Fruit fly (Drosophila melanogaster): Measurements from ENCODE around the gene Sap-r.

Gene Sap-r

DNA sequence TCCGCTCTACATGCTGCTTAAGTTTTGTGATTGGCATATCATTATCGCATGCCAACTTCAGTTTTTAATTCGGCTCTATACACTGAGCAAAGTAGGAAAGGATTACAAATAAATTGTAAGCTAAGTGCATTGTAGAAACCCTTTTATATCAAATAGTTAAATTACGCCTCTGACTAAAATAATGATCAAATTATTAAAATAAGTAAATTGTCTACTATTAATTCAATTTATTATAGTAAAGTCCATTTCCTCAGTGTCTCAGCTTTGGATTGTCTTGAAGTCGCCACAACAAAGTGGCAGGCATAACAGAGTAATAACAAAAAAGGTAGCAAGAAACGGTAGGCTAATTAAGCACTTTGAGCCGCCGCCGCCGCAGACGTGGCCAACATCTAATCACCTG is 26.4 kb downstream of the Sap-r start (continued):
- TF ChIP-seq CG4617 (GFP tag; optimal IDR thresholded peaks at IDR 0.05; ENCODE audit: borderline replicate concordance) (no peak), tgo (GFP tag; IDR thresholded peaks at IDR 0.05) (peak; percentile 36; the same call in 1 of the 3 replicates), CG8388 (GFP tag; optimal IDR thresholded peaks at IDR 0.05) (no peak), CG43689 (GFP tag; IDR thresholded peaks at IDR 0.05) (no peak), CG14014 (GFP tag; IDR thresholded peaks at IDR 0.05) (peak; percentile 30; the same call in 1 of the 2 replicates), CG2712 (tag; optimal IDR thresholded peaks at IDR 0.05) (peak; percentile 9), YL-1 (GFP tag; optimal IDR thresholded peaks at IDR 0.05) (no peak), Pdp1 (GFP tag; optimal IDR thresholded peaks at IDR 0.05) (no peak), CG3995 (GFP tag; optimal IDR thresholded peaks at IDR 0.05) (no peak), phol (tag; optimal IDR thresholded peaks at IDR 0.05) (no peak), gem (tag; optimal IDR thresholded peaks at IDR 0.05) (peak; percentile 46), CG11504 (tag; optimal IDR thresholded peaks at IDR 0.05) (peak; percentile 20), lab (GFP tag; optimal IDR thresholded peaks at IDR 0.05) (peak; percentile 16), odd (GFP tag; optimal IDR thresholded peaks at IDR 0.05) (no peak), Med (GFP tag) (peak; percentile 35), CG1603 (tag; optimal IDR thresholded peaks at IDR 0.05) (peak; percentile 6), ac (GFP tag; optimal IDR thresholded peaks at IDR 0.05) (no peak), eyg (GFP tag; optimal IDR thresholded peaks at IDR 0.05) (no peak), CG12391 (tag; optimal IDR thresholded peaks at IDR 0.05) (peak; percentile 34), Fer3 (tag; optimal IDR thresholded peaks at IDR 0.05) (no peak), CG3847 (GFP tag; IDR thresholded peaks at IDR 0.05) (no peak), Aef1 (GFP tag; IDR thresholded peaks at IDR 0.05) (0 out of 3 replicates have a peak, but pooled peaks have one; percentile 10), btn (GFP tag; optimal IDR thresholded peaks at IDR 0.05) (no peak), chm (GFP tag; IDR thresholded peaks at IDR 0.05) (0 out of 2 replicates have a peak, but pooled peaks have one; percentile 33), CG3065 (GFP tag; optimal IDR thresholded peaks at IDR 0.05) (no peak), CG2120 (GFP tag; optimal IDR thresholded peaks at IDR 0.05) (peak; percentile 22), CG3838 (GFP tag; optimal IDR thresholded peaks at IDR 0.05) (no peak), gsb (GFP tag; IDR thresholded peaks at IDR 0.05) (no peak), CG17186 (GFP tag; optimal IDR thresholded peaks at IDR 0.05) (no peak), sob (GFP tag; IDR thresholded peaks at IDR 0.05) (peak; percentile 35; the same call in 1 of the 2 replicates), CG10366 (GFP tag; IDR thresholded peaks at IDR 0.05) (peak; percentile 15; the same call in 1 of the 2 replicates), gsb-n (tag; optimal IDR thresholded peaks at IDR 0.05) (no peak), pum (GFP tag; optimal IDR thresholded peaks at IDR 0.05) (no peak), D (optimal IDR thresholded peaks at IDR 0.05) (no peak), D (GFP tag; optimal IDR thresholded peaks at IDR 0.05) (no peak), CG12769 (tag; optimal IDR thresholded peaks at IDR 0.05) (peak; percentile 2), Vsx1 (GFP tag; optimal IDR thresholded peaks at IDR 0.05) (peak; percentile 23), Xbp1 (GFP tag; optimal IDR thresholded peaks at IDR 0.05) (peak; percentile 12), fru (optimal IDR thresholded peaks at IDR 0.05) (no peak), CG11456 (GFP tag; IDR thresholded peaks at IDR 0.05) (0 out of 3 replicates have a peak, but pooled peaks have one; percentile 20), grau (tag; optimal IDR thresholded peaks at IDR 0.05) (peak; percentile 28), Mrtf (GFP tag; IDR thresholded peaks at IDR 0.05) (0 out of 3 replicates have a peak, but pooled peaks have one; percentile 13), CG15269 (tag; optimal IDR thresholded peaks at IDR 0.05) (peak; percentile 44), row (GFP tag; IDR thresholded peaks at IDR 0.05) (peak; percentile 56; the same call in 2 of the 3 replicates), repo (GFP tag; optimal IDR thresholded peaks at IDR 0.05) (no peak), danr (GFP tag; IDR thresholded peaks at IDR 0.05) (no peak), CG4404 (GFP tag; IDR thresholded peaks at IDR 0.05) (no peak), CG14441 (GFP tag; IDR thresholded peaks at IDR 0.05) (peak; percentile 9; the same call in 1 of the 2 replicates), CG11085 (GFP tag; IDR thresholded peaks at IDR 0.05) (no peak), oc (tag; optimal IDR thresholded peaks at IDR 0.05) (peak; percentile 2), CG18599 (GFP tag; optimal IDR thresholded peaks at IDR 0.05) (no peak)
